Worm (Caenorhabditis elegans): ENCODE data around the gene srh-8.

ce11 chrV:3972846-3973245 lies 32.5 kb upstream of the srh-8 start, which contains the start of gene cyp-34A10:
- TF ChIP-seq lin-13 (GFP tag; optimal IDR thresholded peaks at IDR 0.05) = no peak
- TF ChIP-seq hif-1 (tag; optimal IDR thresholded peaks at IDR 0.05) = no peak
- no peak for TF ChIP-seq zip-11 (GFP tag; IDR thresholded peaks at IDR 0.05)
- TF ChIP-seq pha-4 (GFP tag; IDR thresholded peaks at IDR 0.05) = no peak
- TF ChIP-seq pha-4 (tag; optimal IDR thresholded peaks at IDR 0.05) = no peak
- no peak for TF ChIP-seq mep-1 (tag; optimal IDR thresholded peaks at IDR 0.05)
- TF ChIP-seq hmg-1.1 (GFP tag; IDR thresholded peaks at IDR 0.05) = no peak
- no peak for TF ChIP-seq daf-19 (GFP tag; conservative IDR thresholded peaks at IDR 0.05)
- TF ChIP-seq nhr-11 (tag; optimal IDR thresholded peaks at IDR 0.05) = no peak
- no peak for TF ChIP-seq ceh-20 (GFP tag; IDR thresholded peaks at IDR 0.05)
- no peak for TF ChIP-seq R02D3.7 (tag; optimal IDR thresholded peaks at IDR 0.05)
- TF ChIP-seq fos-1 (tag; optimal IDR thresholded peaks at IDR 0.05) = no peak
- no peak for TF ChIP-seq jun-1 (tag; optimal IDR thresholded peaks at IDR 0.05)
- no peak for TF ChIP-seq ceh-82 (tag; optimal IDR thresholded peaks at IDR 0.05)
- TF ChIP-seq nhr-77 (tag; optimal IDR thresholded peaks at IDR 0.05) = peak; percentile 73

Measured in whole organism, L4 larva.